Fruit fly (Drosophila melanogaster): ENCODE data around the gene CG46458.

DNA sequence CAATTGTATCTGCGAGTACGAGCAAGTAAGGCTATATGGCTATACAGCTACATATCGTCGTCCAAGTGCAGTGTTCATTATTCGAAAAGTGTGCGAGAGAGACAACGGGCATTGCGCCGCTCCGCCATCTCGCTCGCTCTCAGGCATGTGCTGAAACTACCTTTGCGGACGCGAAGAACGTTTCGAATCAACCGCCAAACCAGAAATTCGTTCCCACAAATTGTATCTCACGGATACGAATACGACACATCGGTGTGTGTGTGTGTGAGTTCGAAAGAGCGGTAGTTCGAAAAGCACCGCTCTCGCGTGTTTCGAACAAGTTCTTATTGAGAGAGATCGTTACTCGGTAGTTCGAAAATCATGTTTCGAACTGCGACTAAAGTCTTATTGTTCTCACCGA, 109.6 kb downstream of the CG46458 start:
- TF ChIP-seq ttk (optimal IDR thresholded peaks at IDR 0.05) (no peak), insv (optimal IDR thresholded peaks at IDR 0.05) (no peak), psq (optimal IDR thresholded peaks at IDR 0.05) (no peak)
